Fruit fly (Drosophila melanogaster): ENCODE data around the gene CG17219.

The CG17219 gene

dm6 chr2L:2987681-2988381 lies 41.2 kb upstream of the CG17219 start, which contains the start of the genes Chd1 and Bem46 (continued):
- TF ChIP-seq CG2678 (tag; optimal IDR thresholded peaks at IDR 0.05) (peak; percentile 91), CG4820 (GFP tag; optimal IDR thresholded peaks at IDR 0.05) (peak; percentile 81), ken (GFP tag; IDR thresholded peaks at IDR 0.05) (peak; percentile 83), CG15073 (GFP tag; optimal IDR thresholded peaks at IDR 0.05) (no peak), CG3726 (GFP tag; IDR thresholded peaks at IDR 0.05) (0 out of 3 replicates have a peak, but pooled peaks have one; percentile 61), HmgZ (tag; optimal IDR thresholded peaks at IDR 0.05) (peak; percentile 74), Antp (GFP tag; optimal IDR thresholded peaks at IDR 0.05) (peak; percentile 80), CG16815 (GFP tag; optimal IDR thresholded peaks at IDR 0.05) (peak; percentile 90), CG34224 (GFP tag; IDR thresholded peaks at IDR 0.05; ENCODE audit: partially characterized antibody) (no peak; the same call in 2 of the 3 replicates), CG10959 (GFP tag; IDR thresholded peaks at IDR 0.05) (0 out of 2 replicates have a peak, but pooled peaks have one; percentile 33), grau (tag; optimal IDR thresholded peaks at IDR 0.05) (peak; percentile 99), CG30431 (GFP tag; optimal IDR thresholded peaks at IDR 0.05) (peak; percentile 72), yki (optimal IDR thresholded peaks at IDR 0.05) (no peak), Nf-YC (tag; optimal IDR thresholded peaks at IDR 0.05) (peak; percentile 83), CG15514 (GFP tag; optimal IDR thresholded peaks at IDR 0.05) (peak; percentile 76), run (tag; optimal IDR thresholded peaks at IDR 0.05) (peak; percentile 26), Fer3 (tag; optimal IDR thresholded peaks at IDR 0.05) (peak; percentile 86), Aef1 (GFP tag; IDR thresholded peaks at IDR 0.05) (peak; percentile 90), HLHmδ (GFP tag; optimal IDR thresholded peaks at IDR 0.05) (no peak), Oaz (GFP tag; IDR thresholded peaks at IDR 0.05) (peak; percentile 67), CG11696 (GFP tag; IDR thresholded peaks at IDR 0.05) (peak; percentile 54; the same call in 1 of the 2 replicates), jing (GFP tag; optimal IDR thresholded peaks at IDR 0.05) (no peak), CG4328 (GFP tag; optimal IDR thresholded peaks at IDR 0.05) (peak; percentile 81), CG15479 (GFP tag; optimal IDR thresholded peaks at IDR 0.05) (peak; percentile 1), dimm (GFP tag; IDR thresholded peaks at IDR 0.05) (peak; percentile 65; the same call in 1 of the 2 replicates), B-H1 (GFP tag; IDR thresholded peaks at IDR 0.05) (peak; percentile 77), Gug (GFP tag; IDR thresholded peaks at IDR 0.05) (peak; percentile 85), wdn (GFP tag; IDR thresholded peaks at IDR 0.05) (peak; percentile 66), CG10267 (tag; optimal IDR thresholded peaks at IDR 0.05) (peak; percentile 81), croc (GFP tag; conservative IDR thresholded peaks at IDR 0.05) (peak; percentile 61; the same call in 2 of the 3 replicates), CG11247 (GFP tag; IDR thresholded peaks at IDR 0.05) (peak; percentile 71; the same call in 1 of the 2 replicates), Bdp1 (GFP tag; optimal IDR thresholded peaks at IDR 0.05) (peak; percentile 51), hbn (GFP tag; IDR thresholded peaks at IDR 0.05; ENCODE audit: partially characterized antibody) (no peak), lmd (GFP tag; IDR thresholded peaks at IDR 0.05) (peak; percentile 90), sob (GFP tag; IDR thresholded peaks at IDR 0.05) (peak; percentile 80), Fer1 (GFP tag; optimal IDR thresholded peaks at IDR 0.05) (peak; percentile 72), dpn (GFP tag; optimal IDR thresholded peaks at IDR 0.05) (peak; percentile 75 to 89), CG10431 (GFP tag; optimal IDR thresholded peaks at IDR 0.05) (peak; percentile 70), CG32532 (GFP tag; IDR thresholded peaks at IDR 0.05) (peak; percentile 89), schlank (tag; optimal IDR thresholded peaks at IDR 0.05) (peak; percentile 51), sr (GFP tag; IDR thresholded peaks at IDR 0.05) (peak; percentile 48; the same call in 2 of the 3 replicates), E2f2 (GFP tag; IDR thresholded peaks at IDR 0.05) (peak; percentile 41; the same call in 1 of the 2 replicates), Dll (GFP tag; IDR thresholded peaks at IDR 0.05; ENCODE audit: partially characterized antibody) (0 out of 4 replicates have a peak, but pooled peaks have one; percentile 58), CG32767 (GFP tag; IDR thresholded peaks at IDR 0.05) (peak; percentile 54; the same call in 1 of the 2 replicates), Bgb (GFP tag; IDR thresholded peaks at IDR 0.05; ENCODE audit: partially characterized antibody) (no peak), Bteb2 (GFP tag; optimal IDR thresholded peaks at IDR 0.05) (peak; percentile 33), CG1603 (tag; optimal IDR thresholded peaks at IDR 0.05) (peak; percentile 72), Hr51 (GFP tag; optimal IDR thresholded peaks at IDR 0.05) (peak in 1 of 2 experiments; percentile 64), chif (GFP tag; optimal IDR thresholded peaks at IDR 0.05) (peak; percentile 59 to 79)

Measured in whole organism, embryonic.